Fruit fly (Drosophila melanogaster) whole organism, wandering third instar larva: ENCODE results near the gene brat.

Experiments used
- Abd-B ChIP-seq: fragments of >200 bp; optimal IDR thresholded peaks from 2 replicates; lab custom pipeline; 2017; ENCODE audit warnings: missing biosample characterization, missing genetic modification characterization
- CG32264 ChIP-seq: fragments of 200-800 bp; sonication (Bioruptor generic); optimal IDR thresholded peaks from 2 replicates; lab custom pipeline; 2016; ENCODE audit warnings: missing biosample characterization, missing genetic modification characterization
- CG9705 ChIP-seq: fragments of 200-800 bp; sonication (Bioruptor generic); optimal IDR thresholded peaks from 2 replicates; lab custom pipeline; 2018; ENCODE audit warnings: missing biosample characterization, mild to moderate bottlenecking, missing genetic modification characterization
- CrebA ChIP-seq: fragments of 200-800 bp; sonication (Bioruptor generic); optimal IDR thresholded peaks from 2 replicates; lab custom pipeline; 2016; ENCODE audit warnings: missing biosample characterization, mild to moderate bottlenecking, missing genetic modification characterization, borderline replicate concordance
- Dfd ChIP-seq: fragments of >200 bp; optimal IDR thresholded peaks from 2 replicates; lab custom pipeline; 2017; ENCODE audit warnings: missing biosample characterization, missing genetic modification characterization
- Dif ChIP-seq: fragments of 200-275, 200-300 bp; sonication (Bioruptor generic); optimal IDR thresholded peaks from 2 replicates; lab custom pipeline; 2018; ENCODE audit warnings: missing biosample characterization, missing genetic modification characterization; ENCODE audit not compliant: partially characterized antibody
- GATAd ChIP-seq: sonication (Bioruptor generic); optimal IDR thresholded peaks from 2 replicates; lab custom pipeline; 2016; ENCODE audit warnings: missing biosample characterization, missing genetic modification characterization
- HLH106 ChIP-seq: fragments of 200-800 bp; optimal IDR thresholded peaks from 3 replicates; lab custom pipeline; 2019; ENCODE audit warnings: missing biosample characterization, mild to moderate bottlenecking, missing genetic modification characterization, moderate library complexity
- Hnf4 ChIP-seq: fragments of 200-800 bp; sonication (Bioruptor generic); optimal IDR thresholded peaks from 2 replicates; lab custom pipeline; 2016; ENCODE audit warnings: missing biosample characterization, mild to moderate bottlenecking, missing genetic modification characterization
- Hr78 ChIP-seq: fragments of >200 bp; optimal IDR thresholded peaks from 2 replicates; lab custom pipeline; 2017; ENCODE audit warnings: missing biosample characterization, missing genetic modification characterization
- Hr83 ChIP-seq: fragments of 200-300 bp; sonication (Bioruptor generic); optimal IDR thresholded peaks from 2 replicates; lab custom pipeline; 2016; ENCODE audit warnings: missing biosample characterization, mild to moderate bottlenecking, missing genetic modification characterization, moderate library complexity; ENCODE audit not compliant: poor library complexity, severe bottlenecking
- Jra ChIP-seq: sonication (Bioruptor generic); optimal IDR thresholded peaks from 2 replicates; lab custom pipeline; 2016; ENCODE audit warnings: missing biosample characterization, missing genetic modification characterization
- Mio ChIP-seq: sonication (Bioruptor generic); optimal IDR thresholded peaks from 2 replicates; lab custom pipeline; 2016; ENCODE audit warnings: missing biosample characterization, missing genetic modification characterization
- Myc ChIP-seq: fragments of >200 bp; optimal IDR thresholded peaks from 2 replicates; lab custom pipeline; 2017
- N ChIP-seq: fragments of >200 bp; optimal IDR thresholded peaks from 2 replicates; lab custom pipeline; 2018; ENCODE audit warnings: missing biosample characterization, missing external identifiers, missing genetic modification characterization
- OdsH ChIP-seq: fragments of 200-800 bp; sonication (Bioruptor generic); optimal IDR thresholded peaks from 2 replicates; lab custom pipeline; 2016; ENCODE audit warnings: missing biosample characterization, mild to moderate bottlenecking, missing genetic modification characterization
- Rel ChIP-seq, 2 experiments: fragments of 200-800 bp; sonication (Bioruptor generic) in 1 of 2; optimal IDR thresholded peaks; 2 replicates in 1 of 2; 3 replicates in 1 of 2; lab custom pipeline; 2016 to 2019; ENCODE audit warnings: mild to moderate bottlenecking in 2 of 2, missing biosample characterization in 2 of 2, missing genetic modification characterization in 2 of 2, moderate library complexity in 1 of 2
- Sp1 ChIP-seq: fragments of 200-800 bp; sonication (Bioruptor generic); optimal IDR thresholded peaks from 3 replicates; lab custom pipeline; 2019; ENCODE audit warnings: missing biosample characterization, mild to moderate bottlenecking, missing genetic modification characterization, moderate library complexity
- Vsx2 ChIP-seq: fragments of 200-300, 225-300 bp; sonication (Bioruptor generic); optimal IDR thresholded peaks from 2 replicates; lab custom pipeline; 2018; ENCODE audit warnings: missing biosample characterization, missing genetic modification characterization; ENCODE audit not compliant: partially characterized antibody
- br ChIP-seq: fragments of 200-800 bp; sonication (Bioruptor generic); optimal IDR thresholded peaks from 2 replicates; lab custom pipeline; 2016; ENCODE audit warnings: missing biosample characterization, missing genetic modification characterization
- brk ChIP-seq: fragments of 200-800 bp; sonication (Bioruptor generic); optimal IDR thresholded peaks from 2 replicates; lab custom pipeline; 2016; ENCODE audit warnings: missing biosample characterization, mild to moderate bottlenecking, missing genetic modification characterization
- dl ChIP-seq, 2 experiments: fragments of 175-275, 200-275 bp in 1 of 2; fragments of 200-275 bp in 1 of 2; sonication (Bioruptor generic); optimal IDR thresholded peaks; lab custom pipeline; 2018; ENCODE audit warnings: mild to moderate bottlenecking in 2 of 2, missing biosample characterization in 2 of 2, missing genetic modification characterization in 2 of 2, moderate library complexity in 2 of 2; ENCODE audit not compliant: partially characterized antibody in 2 of 2, insufficient read depth in 1 of 2
- dmrt93B ChIP-seq: fragments of 200-800 bp; sonication (Bioruptor generic); optimal IDR thresholded peaks from 2 replicates; lab custom pipeline; 2018; ENCODE audit warnings: missing biosample characterization, mild to moderate bottlenecking, missing genetic modification characterization
- dsf ChIP-seq: sonication (Bioruptor generic); optimal IDR thresholded peaks from 2 replicates; lab custom pipeline; 2016; ENCODE audit warnings: missing biosample characterization, missing genetic modification characterization, borderline replicate concordance
- ey ChIP-seq: fragments of 200-800 bp; sonication (Bioruptor generic); optimal IDR thresholded peaks from 2 replicates; lab custom pipeline; 2016; ENCODE audit warnings: missing biosample characterization, missing genetic modification characterization
- foxo ChIP-seq, 2 experiments: fragments of 200-800 bp; sonication (Bioruptor generic); optimal IDR thresholded peaks; 2 replicates in 1 of 2; 3 replicates in 1 of 2; lab custom pipeline; 2016 to 2017; ENCODE audit warnings: missing biosample characterization in 2 of 2, missing genetic modification characterization in 2 of 2
- fru ChIP-seq: fragments of 200-800 bp; sonication (Bioruptor generic); optimal IDR thresholded peaks from 3 replicates; lab custom pipeline; 2016; ENCODE audit warnings: missing biosample characterization, mild to moderate bottlenecking, missing genetic modification characterization
- h ChIP-seq: fragments of 200-800 bp; sonication (Bioruptor generic); optimal IDR thresholded peaks from 3 replicates; lab custom pipeline; 2016; ENCODE audit warnings: missing biosample characterization, mild to moderate bottlenecking, missing genetic modification characterization
- jim ChIP-seq: fragments of 175-275, 200-325 bp; sonication (Bioruptor generic); optimal IDR thresholded peaks from 2 replicates; lab custom pipeline; 2016; ENCODE audit warnings: missing biosample characterization, mild to moderate bottlenecking, missing genetic modification characterization
- lola ChIP-seq: fragments of >200 bp; optimal IDR thresholded peaks from 2 replicates; lab custom pipeline; 2017; ENCODE audit warnings: missing biosample characterization, missing genetic modification characterization
- pan ChIP-seq: fragments of >200 bp; optimal IDR thresholded peaks from 2 replicates; lab custom pipeline; 2017
- psq ChIP-seq: fragments of 200-800 bp; sonication (Bioruptor generic); optimal IDR thresholded peaks from 3 replicates; lab custom pipeline; 2017; ENCODE audit warnings: missing biosample characterization, mild to moderate bottlenecking, missing genetic modification characterization, moderate library complexity
- rgr ChIP-seq: fragments of 200-800 bp; sonication (Bioruptor generic); optimal IDR thresholded peaks from 3 replicates; lab custom pipeline; 2016; ENCODE audit warnings: missing biosample characterization, mild to moderate bottlenecking, missing genetic modification characterization
- sage ChIP-seq: fragments of 200-800 bp; sonication (Bioruptor generic); optimal IDR thresholded peaks from 2 replicates; lab custom pipeline; 2016; ENCODE audit warnings: missing biosample characterization, mild to moderate bottlenecking, missing genetic modification characterization
- sv ChIP-seq: fragments of 200-800 bp; sonication (Bioruptor generic); optimal IDR thresholded peaks from 3 replicates; lab custom pipeline; 2016; ENCODE audit warnings: missing biosample characterization, missing genetic modification characterization
- tai ChIP-seq: sonication (Bioruptor generic); optimal IDR thresholded peaks from 2 replicates; lab custom pipeline; 2016; ENCODE audit warnings: missing biosample characterization, missing genetic modification characterization
- usp ChIP-seq: fragments of >200 bp; optimal IDR thresholded peaks from 2 replicates; lab custom pipeline; 2017; ENCODE audit warnings: missing biosample characterization, missing genetic modification characterization
- woc ChIP-seq: sonication (Bioruptor generic); optimal IDR thresholded peaks from 2 replicates; lab custom pipeline; 2016; ENCODE audit warnings: missing biosample characterization, mild to moderate bottlenecking, missing genetic modification characterization

brat gene

DNA sequence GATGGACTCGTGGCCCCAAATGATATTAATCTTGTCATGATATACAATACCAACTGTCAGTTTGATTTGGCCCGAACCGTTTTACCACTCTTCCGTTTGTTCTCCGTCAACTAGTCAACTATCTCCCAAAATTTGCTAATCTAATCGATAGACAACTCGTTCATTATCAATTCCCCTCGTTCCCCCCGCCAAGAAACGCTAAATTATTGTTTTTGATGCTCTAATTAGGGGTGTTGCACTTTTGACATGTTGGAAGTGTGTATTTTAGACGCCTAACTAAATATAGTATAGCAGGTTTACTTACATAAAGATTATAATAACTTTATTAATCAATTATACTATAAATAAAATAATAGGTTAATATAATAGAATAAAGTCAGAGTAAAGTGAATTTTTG, 30.4 kb downstream of the brat start:
- no peak for TF ChIP-seq tai
- TF ChIP-seq Dif, result no peak
- TF ChIP-seq, all 38 proteins: peak for 0

DNA sequence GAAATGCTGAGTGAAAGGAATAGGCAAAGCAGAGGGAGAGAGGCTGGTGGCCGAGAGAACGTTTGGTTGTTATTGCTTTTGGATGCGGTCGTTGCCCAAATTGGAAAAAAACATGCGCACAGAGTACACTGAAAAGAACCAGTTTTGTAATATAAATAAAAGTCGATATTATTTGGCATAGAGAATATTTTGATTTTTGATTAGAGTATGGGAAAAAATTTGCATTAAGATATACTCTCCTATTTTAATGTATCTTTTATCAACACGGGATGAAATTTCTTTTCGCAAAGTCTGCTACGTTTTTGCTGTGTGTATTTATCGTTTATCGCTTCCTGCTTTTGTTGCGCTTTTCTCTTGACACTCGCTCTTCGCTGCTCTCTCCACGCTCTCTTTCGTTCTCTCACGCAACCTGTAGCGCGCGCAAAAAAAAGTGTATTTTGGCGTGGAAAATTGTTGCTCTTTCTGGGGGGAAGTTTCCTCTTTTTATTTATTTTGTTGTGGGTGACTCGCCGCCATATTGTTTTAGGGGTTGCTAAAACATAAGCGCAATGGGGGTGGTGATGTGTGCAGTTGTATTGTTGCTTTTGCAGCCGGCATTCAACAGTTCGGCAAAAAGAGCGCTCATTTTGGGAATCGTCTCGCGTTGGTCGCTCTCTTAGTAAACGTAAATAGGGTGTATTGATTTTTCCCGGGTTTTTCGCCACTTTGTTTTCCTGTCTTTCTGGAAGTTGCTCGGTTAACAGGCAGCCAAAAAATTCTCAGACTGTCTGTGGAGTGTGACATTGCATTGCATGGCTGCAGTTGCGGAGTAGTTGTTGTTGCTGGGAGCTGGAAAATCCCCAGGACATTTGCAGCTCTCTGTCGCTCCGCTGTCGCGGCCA, 31.6 kb downstream of the brat start:
- TF ChIP-seq Hnf4 (peak; percentile 89), Hr78 (GFP tag; lab: Kevin White, UChicago) (no peak), CG9705 (peak; percentile 75), brk (GFP tag; lab: Kevin White, UChicago) (peak; percentile 94), OdsH (GFP tag; lab: Kevin White, UChicago) (peak; percentile 96), Sp1 (GFP tag; lab: Kevin White, UChicago) (peak; percentile 92), CrebA (GFP tag; lab: Kevin White, UChicago) (no peak), dl (GFP tag; optimal IDR thresholded peaks at IDR 0.05; lab: Kevin White, UChicago; ENCODE audit: insufficient read depth in 1 of 2, partially characterized antibody in 2 of 2) (peak; percentile 41 to 42), CG32264 (GFP tag; lab: Kevin White, UChicago) (peak; percentile 81), HLH106 (tag; lab: Kevin White, UChicago) (peak; percentile 91), foxo (GFP tag; optimal IDR thresholded peaks at IDR 0.05; lab: Kevin White, UChicago) (peak; percentile 79 to 96), sv (GFP tag; lab: Kevin White, UChicago) (peak; percentile 95), Jra (peak; percentile 84), Mio (GFP tag; lab: Kevin White, UChicago) (no peak), br (peak; percentile 89), psq (GFP tag; lab: Kevin White, UChicago) (peak; percentile 92), Vsx2 (GFP tag; lab: Kevin White, UChicago) (no peak), Hr83 (GFP tag; lab: Kevin White, UChicago) (no peak), pan (lab: Kevin White, UChicago) (no peak), tai (peak; percentile 89), lola (GFP tag; lab: Kevin White, UChicago) (no peak), woc (GFP tag; lab: Kevin White, UChicago) (peak; percentile 89), Dif (peak; percentile 64), sage (GFP tag; lab: Kevin White, UChicago) (peak; percentile 87), dsf (peak; percentile 35), dmrt93B (peak; percentile 82), rgr (GFP tag; lab: Kevin White, UChicago) (peak; percentile 96), N (GFP tag; lab: Kevin White, UChicago) (no peak), Rel (GFP tag; optimal IDR thresholded peaks at IDR 0.05; lab: Kevin White, UChicago) (peak; percentile 40), Rel (tag; optimal IDR thresholded peaks at IDR 0.05; lab: Kevin White, UChicago) (peak; percentile 51), fru (GFP tag; lab: Kevin White, UChicago) (peak; percentile 97), Dfd (GFP tag; lab: Kevin White, UChicago) (peak; percentile 40), Abd-B (GFP tag; lab: Kevin White, UChicago) (no peak), jim (GFP tag; lab: Kevin White, UChicago) (no peak), Myc (lab: Kevin White, UChicago) (no peak), h (GFP tag; lab: Kevin White, UChicago) (peak; percentile 96), ey (GFP tag; lab: Kevin White, UChicago) (peak; percentile 95), usp (GFP tag; lab: Kevin White, UChicago) (no peak), GATAd (GFP tag; lab: Kevin White, UChicago) (no peak)
